Worm (Caenorhabditis elegans) whole organism, L3 larva: ENCODE data around the gene emb-9.

Source experiments
- ama-1 ChIP-seq: fragments of 150-350 bp; optimal IDR thresholded peaks from 2 replicates; lab custom pipeline; 2018
- ceh-16 ChIP-seq: sonication (generic microtip); optimal IDR thresholded peaks from 2 replicates; lab custom pipeline; 2017; ENCODE audit warnings: missing biosample characterization, missing genetic modification characterization
- nhr-11 ChIP-seq: fragments of 150-350 bp; optimal IDR thresholded peaks from 2 replicates; lab custom pipeline; 2014; ENCODE audit warnings: missing biosample characterization, missing genetic modification characterization
- unc-62 ChIP-seq: fragments of 150-350 bp; sonication (generic microtip); optimal IDR thresholded peaks from 4 replicates; lab custom pipeline; 2014; ENCODE audit warnings: missing biosample characterization, missing genetic modification reagents, missing genetic modification characterization

DNA sequence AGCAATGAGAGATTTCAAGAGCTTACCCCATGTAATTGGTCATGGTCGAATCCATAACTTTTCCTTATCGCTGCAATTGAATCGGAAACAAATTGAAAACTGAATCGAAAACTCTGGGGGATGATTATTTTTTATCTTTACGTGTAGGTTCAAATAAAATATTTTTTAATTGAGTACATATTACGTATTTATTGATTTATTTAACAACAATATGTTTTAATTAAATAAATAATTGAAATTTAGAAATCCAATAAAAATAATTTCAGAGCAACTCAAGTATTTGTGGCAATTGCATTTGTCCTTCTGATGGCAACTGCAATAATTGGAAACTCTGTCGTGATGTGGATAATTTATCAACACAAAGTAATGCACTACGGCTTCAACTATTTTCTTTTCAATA is 41.3 kb upstream of the emb-9 start, which contains the start of gene C38C10.3:
- TF ChIP-seq unc-62 (GFP tag; lab: Kevin White, UChicago) (no peak), ama-1 (no peak), ceh-16 (tag; lab: Kevin White, UChicago) (no peak), nhr-11 (tag; lab: Kevin White, UChicago) (no peak)
